Fruit fly (Drosophila melanogaster): ENCODE results near the gene CG9967.
A peak's percentile ranks its signal among the peaks of the same experiment; 100 is the strongest.

CG9967 gene

DNA sequence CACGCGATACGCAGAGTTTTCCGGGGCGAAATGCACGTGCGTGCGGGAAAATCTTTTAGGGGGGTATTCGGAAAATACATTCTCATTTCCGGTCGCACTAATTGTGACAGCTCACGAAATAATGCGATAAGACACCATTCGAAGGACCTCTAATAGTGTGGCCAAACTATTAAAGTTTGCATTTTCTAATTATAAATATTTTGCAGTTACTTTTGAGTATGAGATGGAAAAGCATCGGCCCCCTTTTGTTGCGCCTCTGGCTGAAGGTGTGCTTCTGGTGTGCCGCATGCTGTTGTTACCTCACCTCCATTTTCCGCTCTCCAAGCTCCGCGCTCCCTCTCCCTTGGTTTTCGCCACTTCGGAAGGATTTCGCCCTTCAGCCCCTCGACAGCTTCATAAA lies 43.0 kb downstream of the CG9967 start (continued):
- no peak for TF ChIP-seq Sin3A (optimal IDR thresholded peaks at IDR 0.05)
- 0 out of 2 replicates have a peak, but pooled peaks have one; percentile 31 for TF ChIP-seq ttk (GFP tag; IDR thresholded peaks at IDR 0.05)
- peak; percentile 24 for TF ChIP-seq Hmr (GFP tag; optimal IDR thresholded peaks at IDR 0.05)
- TF ChIP-seq so (GFP tag; IDR thresholded peaks at IDR 0.05): no peak
- TF ChIP-seq CG15696 (tag; optimal IDR thresholded peaks at IDR 0.05): no peak
- TF ChIP-seq fd64A (GFP tag; optimal IDR thresholded peaks at IDR 0.05): no peak
- TF ChIP-seq tx (GFP tag; optimal IDR thresholded peaks at IDR 0.05): no peak
- 0 out of 2 replicates have a peak, but pooled peaks have one; percentile 12 for TF ChIP-seq Oaz (GFP tag; IDR thresholded peaks at IDR 0.05)
- TF ChIP-seq NFAT (GFP tag; IDR thresholded peaks at IDR 0.05): no peak
- TF ChIP-seq Meics (GFP tag; optimal IDR thresholded peaks at IDR 0.05): peak; percentile 5
- peak; percentile 15; the same call in 1 of the 2 replicates for TF ChIP-seq sisA (GFP tag; IDR thresholded peaks at IDR 0.05)
- TF ChIP-seq CG18476 (GFP tag; optimal IDR thresholded peaks at IDR 0.05): no peak
- no peak for TF ChIP-seq Dad (GFP tag; optimal IDR thresholded peaks at IDR 0.05)
- TF ChIP-seq CG12299 (tag; optimal IDR thresholded peaks at IDR 0.05): no peak
- TF ChIP-seq dysf (GFP tag; IDR thresholded peaks at IDR 0.05): peak; percentile 52; the same call in 1 of the 3 replicates
- no peak for TF ChIP-seq dmrt99B (tag; optimal IDR thresholded peaks at IDR 0.05)

DNA sequence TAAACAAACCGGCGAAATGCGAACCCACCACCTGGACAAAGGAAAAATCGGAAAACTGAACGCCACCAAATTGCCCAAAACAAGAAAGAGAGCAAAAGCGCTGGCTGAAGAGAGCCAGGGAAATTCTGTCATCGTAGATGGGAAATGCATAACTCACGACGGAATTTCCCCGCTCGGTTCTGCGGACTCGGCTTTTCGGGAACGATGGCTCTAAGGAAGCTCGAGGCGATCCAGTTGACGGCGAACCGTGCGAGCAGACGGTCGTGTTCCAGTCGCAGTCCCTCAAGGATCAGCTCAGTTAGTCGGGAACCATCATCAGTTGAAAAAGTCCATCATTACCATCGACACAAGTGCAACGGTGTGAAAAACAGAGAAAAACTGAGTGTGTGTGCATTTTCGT lies 45.7 kb downstream of the CG9967 start, which contains the start of gene eys:
TSS of gene eys (plus strand) at position 232 of the 400 bp plus-strand sequence.
- no peak for TF ChIP-seq klu (GFP tag; IDR thresholded peaks at IDR 0.05)
- TF ChIP-seq kah (GFP tag; optimal IDR thresholded peaks at IDR 0.05): no peak
- 0 out of 2 replicates have a peak, but pooled peaks have one; percentile 15 for TF ChIP-seq CG14014 (GFP tag; IDR thresholded peaks at IDR 0.05)
- peak; percentile 11 to 29 for TF ChIP-seq Trl (optimal IDR thresholded peaks at IDR 0.05)
- TF ChIP-seq Trl (GFP tag; optimal IDR thresholded peaks at IDR 0.05): no peak
- TF ChIP-seq CG3163 (GFP tag; optimal IDR thresholded peaks at IDR 0.05): peak; percentile 29
- TF ChIP-seq gem (tag; optimal IDR thresholded peaks at IDR 0.05): no peak
- no peak for TF ChIP-seq trem (tag; optimal IDR thresholded peaks at IDR 0.05)
- no peak for TF ChIP-seq CG18476 (GFP tag; optimal IDR thresholded peaks at IDR 0.05)
- TF ChIP-seq Deaf1 (tag; optimal IDR thresholded peaks at IDR 0.05): peak; percentile 90

DNA sequence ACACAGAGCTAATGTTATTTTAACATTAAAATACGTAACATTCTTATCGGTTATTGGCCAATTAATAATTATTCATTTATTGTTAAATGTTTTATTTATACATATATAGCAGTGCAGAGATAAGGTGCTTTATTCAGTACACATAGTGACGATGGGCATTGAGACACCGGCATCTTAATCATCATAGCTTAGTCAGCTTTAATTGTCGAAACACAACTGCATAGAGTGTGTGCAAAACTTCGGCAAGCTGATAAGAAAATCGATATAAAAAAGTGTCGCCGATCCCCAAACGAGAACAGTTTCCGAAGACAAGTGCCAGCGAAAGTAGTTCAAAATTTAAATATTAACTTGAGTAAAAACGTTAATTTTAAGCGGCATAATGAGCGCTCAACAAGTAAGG lies 49.5 kb downstream of the CG9967 start, which contains the start of gene CG16995:
TSS of gene CG16995 (plus strand) at position 301 of the 400 bp plus-strand sequence.
- TF ChIP-seq NC2α (GFP tag; optimal IDR thresholded peaks at IDR 0.05) (no peak), CG1792 (GFP tag; optimal IDR thresholded peaks at IDR 0.05) (no peak)

DNA sequence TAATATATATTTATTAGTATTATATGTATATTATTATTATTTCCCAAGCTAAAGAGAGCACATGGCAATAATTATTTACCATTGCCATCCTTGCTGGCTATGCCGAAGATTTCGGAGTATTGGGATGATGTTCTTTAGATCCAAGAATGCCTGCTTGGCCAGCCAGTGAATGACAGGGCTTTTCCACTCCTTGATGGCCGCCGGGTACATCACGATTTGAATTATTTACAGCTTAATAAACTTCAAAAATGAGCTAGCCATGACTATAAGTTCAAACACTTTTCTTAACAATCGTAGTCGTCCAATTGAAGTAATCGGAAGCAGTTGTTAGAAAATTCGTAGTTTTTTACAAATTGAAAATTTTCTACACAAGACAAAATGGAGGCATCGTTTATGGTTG lies 57.4 kb downstream of the CG9967 start, which contains the start of gene CG31949:
TSS of gene CG31949 (plus strand) at position 301 of the 400 bp plus-strand sequence.
- TF ChIP-seq CrebB (tag; optimal IDR thresholded peaks at IDR 0.05) (no peak), gcm (GFP tag; optimal IDR thresholded peaks at IDR 0.05) (no peak), Dref (GFP tag; IDR thresholded peaks at IDR 0.05) (no peak), CG1024 (GFP tag; IDR thresholded peaks at IDR 0.05) (no peak), Max (GFP tag; optimal IDR thresholded peaks at IDR 0.05) (no peak), CG17612 (GFP tag; IDR thresholded peaks at IDR 0.05) (no peak), pb (GFP tag; optimal IDR thresholded peaks at IDR 0.05) (no peak), ab (GFP tag; optimal IDR thresholded peaks at IDR 0.05) (no peak), bsh (GFP tag; optimal IDR thresholded peaks at IDR 0.05) (no peak), fru (optimal IDR thresholded peaks at IDR 0.05) (no peak), Spps (tag; optimal IDR thresholded peaks at IDR 0.05) (no peak), Mad (GFP tag; optimal IDR thresholded peaks at IDR 0.05) (no peak), CG13624 (GFP tag; optimal IDR thresholded peaks at IDR 0.05) (no peak), CG2199 (GFP tag; IDR thresholded peaks at IDR 0.05) (no peak), zfh2 (GFP tag; optimal IDR thresholded peaks at IDR 0.05) (no peak), caup (GFP tag; optimal IDR thresholded peaks at IDR 0.05; ENCODE audit: severe bottlenecking) (no peak), CG4854 (GFP tag; optimal IDR thresholded peaks at IDR 0.05) (no peak), H2.0 (GFP tag; IDR thresholded peaks at IDR 0.05) (no peak)
